Worm (Caenorhabditis elegans): ENCODE results near the gene pat-6.
A peak's percentile ranks its signal among the peaks of the same experiment; 100 is the strongest.

pat-6 gene

ce11 chrIV:264182-264709, at the start of gene pat-6:
Gene pat-6, minus strand, starts transcription at chrIV:264232.
- TF ChIP-seq ces-1 (GFP tag; optimal IDR thresholded peaks at IDR 0.05), result peak; percentile 50
- TF ChIP-seq nhr-237 (tag; optimal IDR thresholded peaks at IDR 0.05), result no peak
- no peak for TF ChIP-seq M03D4.4 (tag; optimal IDR thresholded peaks at IDR 0.05)
- peak; percentile 27 for TF ChIP-seq unc-62 (GFP tag; optimal IDR thresholded peaks at IDR 0.05)
- peak; percentile 44 for TF ChIP-seq hlh-1 (tag; optimal IDR thresholded peaks at IDR 0.05)
- peak; percentile 76 for TF ChIP-seq unc-120 (tag; optimal IDR thresholded peaks at IDR 0.05; ENCODE audit: poor library complexity, severe bottlenecking)

ce11 chrIV:313615-314014, 49.6 kb upstream of the pat-6 start, which contains the start of gene snai-1:
Gene snai-1, minus strand, starts transcription at chrIV:313715.
- TF ChIP-seq mep-1 (tag; optimal IDR thresholded peaks at IDR 0.05) (no peak), nhr-28 (tag; optimal IDR thresholded peaks at IDR 0.05) (no peak), snpc-4 (tag; optimal IDR thresholded peaks at IDR 0.05) (no peak), sem-2 (GFP tag; optimal IDR thresholded peaks at IDR 0.05) (no peak)

ce11 chrIV:309526-309925, 45.5 kb upstream of the pat-6 start:
- TF ChIP-seq cnd-1 (tag; optimal IDR thresholded peaks at IDR 0.05), result no peak
- no peak for TF ChIP-seq nhr-28 (tag; optimal IDR thresholded peaks at IDR 0.05)
- no peak for TF ChIP-seq lin-32 (GFP tag; optimal IDR thresholded peaks at IDR 0.05)

- TF ChIP-seq zip-8 (tag; optimal IDR thresholded peaks at IDR 0.05) (peak; percentile 73), nhr-2 (tag; optimal IDR thresholded peaks at IDR 0.05) (no peak)
Observed at ce11 chrIV:307205-307604, 43.2 kb upstream of the pat-6 start, which contains the start of gene swt-1. Gene swt-1, plus strand, starts transcription at chrIV:307505.

- no peak for TF ChIP-seq mep-1 (tag; optimal IDR thresholded peaks at IDR 0.05)
- TF ChIP-seq lin-13 (tag; optimal IDR thresholded peaks at IDR 0.05), result no peak
- TF ChIP-seq bed-3 (GFP tag; optimal IDR thresholded peaks at IDR 0.05), result no peak
- no peak for TF ChIP-seq tbx-8 (GFP tag; optimal IDR thresholded peaks at IDR 0.05)
- TF ChIP-seq nhr-2 (tag; optimal IDR thresholded peaks at IDR 0.05), result no peak
- TF ChIP-seq cnd-1 (tag; optimal IDR thresholded peaks at IDR 0.05), result no peak
- TF ChIP-seq zip-8 (tag; optimal IDR thresholded peaks at IDR 0.05), result no peak
- no peak for TF ChIP-seq ceh-43 (GFP tag; optimal IDR thresholded peaks at IDR 0.05)
- no peak for TF ChIP-seq sptf-1 (tag; optimal IDR thresholded peaks at IDR 0.05)
- no peak for TF ChIP-seq pha-4 (tag; optimal IDR thresholded peaks at IDR 0.05)
- no peak for TF ChIP-seq ceh-83 (GFP tag; optimal IDR thresholded peaks at IDR 0.05)
- TF ChIP-seq sem-2 (GFP tag; optimal IDR thresholded peaks at IDR 0.05), result no peak
- no peak for TF ChIP-seq blmp-1 (tag; optimal IDR thresholded peaks at IDR 0.05)
- no peak for TF ChIP-seq hlh-1 (tag; optimal IDR thresholded peaks at IDR 0.05)
- no peak for TF ChIP-seq ces-1 (GFP tag; optimal IDR thresholded peaks at IDR 0.05)
- TF ChIP-seq lsy-2 (tag; optimal IDR thresholded peaks at IDR 0.05), result no peak
- no peak for TF ChIP-seq ceh-39 (tag; optimal IDR thresholded peaks at IDR 0.05)
- TF ChIP-seq unc-120 (tag; optimal IDR thresholded peaks at IDR 0.05; ENCODE audit: poor library complexity, severe bottlenecking), result no peak
Observed at ce11 chrIV:306572-306971, 42.5 kb upstream of the pat-6 start.

- no peak for TF ChIP-seq bed-3 (GFP tag; optimal IDR thresholded peaks at IDR 0.05)
- TF ChIP-seq mls-2 (tag; optimal IDR thresholded peaks at IDR 0.05), result no peak
- TF ChIP-seq ces-1 (GFP tag; optimal IDR thresholded peaks at IDR 0.05), result no peak
- TF ChIP-seq nhr-12 (tag; optimal IDR thresholded peaks at IDR 0.05), result no peak
- no peak for TF ChIP-seq nhr-237 (tag; optimal IDR thresholded peaks at IDR 0.05)
- no peak for TF ChIP-seq nhr-2 (tag; optimal IDR thresholded peaks at IDR 0.05)
- no peak for TF ChIP-seq mab-5 (tag; optimal IDR thresholded peaks at IDR 0.05)
- no peak for TF ChIP-seq cnd-1 (tag; optimal IDR thresholded peaks at IDR 0.05)
- TF ChIP-seq ztf-11 (tag; optimal IDR thresholded peaks at IDR 0.05), result no peak
Observed at ce11 chrIV:305101-305500, 41.1 kb upstream of the pat-6 start.

ce11 chrIV:303264-303663, 39.2 kb upstream of the pat-6 start:
- TF ChIP-seq sptf-1 (tag; optimal IDR thresholded peaks at IDR 0.05), result no peak
- TF ChIP-seq unc-62 (GFP tag; optimal IDR thresholded peaks at IDR 0.05), result no peak
- TF ChIP-seq M03D4.4 (tag; optimal IDR thresholded peaks at IDR 0.05), result no peak
- TF ChIP-seq drap-1 (GFP tag; optimal IDR thresholded peaks at IDR 0.05), result no peak
- TF ChIP-seq hlh-1 (tag; optimal IDR thresholded peaks at IDR 0.05), result no peak
- no peak for TF ChIP-seq mep-1 (tag; optimal IDR thresholded peaks at IDR 0.05)
- TF ChIP-seq ces-1 (GFP tag; optimal IDR thresholded peaks at IDR 0.05), result no peak
- no peak for TF ChIP-seq ceh-83 (GFP tag; optimal IDR thresholded peaks at IDR 0.05)
- TF ChIP-seq elt-3 (tag; optimal IDR thresholded peaks at IDR 0.05), result no peak
- no peak for TF ChIP-seq elt-1 (tag; optimal IDR thresholded peaks at IDR 0.05; ENCODE audit: borderline replicate concordance, insufficient read depth)
- no peak for TF ChIP-seq sem-2 (GFP tag; optimal IDR thresholded peaks at IDR 0.05)
- no peak for TF ChIP-seq flh-1 (GFP tag; optimal IDR thresholded peaks at IDR 0.05)
- TF ChIP-seq mls-2 (tag; optimal IDR thresholded peaks at IDR 0.05), result no peak
